Worm (Caenorhabditis elegans): Measurements from ENCODE around the gene mec-14.

- no peak for TF ChIP-seq pqm-1 (tag; optimal IDR thresholded peaks at IDR 0.05)
- no peak for TF ChIP-seq snpc-4 (tag; optimal IDR thresholded peaks at IDR 0.05)
- no peak for TF ChIP-seq nhr-237 (tag; optimal IDR thresholded peaks at IDR 0.05)
- TF ChIP-seq nhr-84 (tag; optimal IDR thresholded peaks at IDR 0.05): no peak
- TF ChIP-seq pag-3 (tag; optimal IDR thresholded peaks at IDR 0.05; ENCODE audit: borderline replicate concordance, insufficient read depth): no peak
Measured at ce11 chrIII:7201378-7202256, 8.8 kb upstream of the mec-14 start, which contains the start of gene dpy-31.
